Worm (Caenorhabditis elegans) whole organism, L2 larva: Measurements from ENCODE around the gene pfk-1.2.

Experiments
- R02D3.7 ChIP-seq: fragments of 150-350 bp; optimal IDR thresholded peaks from 2 replicates; lab custom pipeline; 2014; ENCODE audit warnings: missing biosample characterization, missing genetic modification characterization
- ZK546.5 ChIP-seq: sonication (generic microtip); optimal IDR thresholded peaks from 2 replicates; lab custom pipeline; 2017; ENCODE audit warnings: missing biosample characterization, missing genetic modification characterization
- aly-2 ChIP-seq: fragments of 150-350 bp; optimal IDR thresholded peaks from 2 replicates; lab custom pipeline; 2014; ENCODE audit warnings: missing biosample characterization, missing genetic modification characterization
- dmd-4 ChIP-seq: sonication (generic microtip); optimal IDR thresholded peaks from 2 replicates; lab custom pipeline; 2017; ENCODE audit warnings: missing biosample characterization, missing genetic modification characterization
- fos-1 ChIP-seq: fragments of 150-350 bp; optimal IDR thresholded peaks from 2 replicates; lab custom pipeline; 2014; ENCODE audit warnings: missing biosample characterization, missing genetic modification characterization
- lin-39 ChIP-seq: fragments of 150-350 bp; optimal IDR thresholded peaks from 2 replicates; lab custom pipeline; 2014; ENCODE audit warnings: missing biosample characterization, missing genetic modification reagents, missing genetic modification characterization
- lsy-2 ChIP-seq, 2 experiments: fragments of 150-350 bp in 1 of 2; sonication (generic microtip) in 1 of 2; optimal IDR thresholded peaks; 2 replicates each; lab custom pipeline; 2014 to 2017; ENCODE audit warnings: missing biosample characterization in 2 of 2, missing genetic modification characterization in 2 of 2
- nhr-11 ChIP-seq: fragments of 150-350 bp; optimal IDR thresholded peaks from 2 replicates; lab custom pipeline; 2014; ENCODE audit warnings: missing biosample characterization, missing genetic modification characterization
- nhr-25 ChIP-seq: fragments of 150-350 bp; sonication (generic microtip); optimal IDR thresholded peaks from 3 replicates; lab custom pipeline; 2014; ENCODE audit warnings: missing biosample characterization, missing genetic modification characterization
- skn-1 ChIP-seq: sonication (generic microtip); optimal IDR thresholded peaks from 2 replicates; lab custom pipeline; 2017; ENCODE audit warnings: missing biosample characterization, missing genetic modification characterization
- zag-1 ChIP-seq: fragments of 150-350 bp; optimal IDR thresholded peaks from 2 replicates; lab custom pipeline; 2014; ENCODE audit warnings: missing biosample characterization, missing genetic modification characterization

- TF ChIP-seq zag-1 (tag; lab: Kevin White, UChicago) (no peak), ZK546.5 (tag; lab: Kevin White, UChicago) (no peak), aly-2 (tag; lab: Kevin White, UChicago) (no peak), nhr-25 (no peak), skn-1 (tag; lab: Kevin White, UChicago) (no peak), fos-1 (tag; lab: Kevin White, UChicago) (no peak), nhr-11 (tag; lab: Kevin White, UChicago) (no peak), lsy-2 (tag; optimal IDR thresholded peaks at IDR 0.05; lab: Kevin White, UChicago) (no peak), lin-39 (tag; lab: Kevin White, UChicago) (no peak), dmd-4 (tag; lab: Kevin White, UChicago) (no peak), R02D3.7 (tag; lab: Kevin White, UChicago) (no peak)
These were observed 25.1 kb downstream of the pfk-1.2 start for ce11 chrV:9556668-9557067.
